Worm (Caenorhabditis elegans) whole organism, L1 larva: ENCODE measurements around the gene exc-7.

Source experiments
- ceh-82 ChIP-seq, 3 experiments: fragments of 150-350 bp in 1 of 3; sonication (generic microtip) in 2 of 3; optimal IDR thresholded peaks; 2 replicates each; lab custom pipeline; 2014 to 2017; ENCODE audit warnings: missing biosample characterization in 3 of 3, missing genetic modification characterization in 3 of 3
- nhr-12 ChIP-seq: sonication (generic microtip); optimal IDR thresholded peaks from 2 replicates; lab custom pipeline; 2017; ENCODE audit warnings: missing biosample characterization, missing genetic modification characterization
- zag-1 ChIP-seq: fragments of 150-350 bp; optimal IDR thresholded peaks from 2 replicates; lab custom pipeline; 2014; ENCODE audit warnings: missing biosample characterization, missing genetic modification characterization

- TF ChIP-seq ceh-82 (tag; optimal IDR thresholded peaks at IDR 0.05; lab: Kevin White, UChicago) (no peak), nhr-12 (tag; lab: Kevin White, UChicago) (no peak), zag-1 (tag; lab: Kevin White, UChicago) (no peak)
Observed at ce11 chrII:9617902-9618245, 42.1 kb downstream of the exc-7 start.
